Worm (Caenorhabditis elegans) whole organism, L3 larva: ENCODE results near the gene ZK666.11.

ENCODE experiments used
- ZK546.5 ChIP-seq: sonication (generic microtip); optimal IDR thresholded peaks from 2 replicates; lab custom pipeline; 2017; ENCODE audit warnings: missing biosample characterization, missing genetic modification characterization
- fkh-10 ChIP-seq: sonication (generic microtip); optimal IDR thresholded peaks from 2 replicates; lab custom pipeline; 2017; ENCODE audit warnings: missing biosample characterization, missing genetic modification reagents, missing genetic modification characterization
- jun-1 ChIP-seq: fragments of 150-350 bp; optimal IDR thresholded peaks from 2 replicates; lab custom pipeline; 2014; ENCODE audit warnings: missing biosample characterization, missing genetic modification reagents, missing genetic modification characterization
- skn-1 ChIP-seq: fragments of 150-350 bp; optimal IDR thresholded peaks from 2 replicates; lab custom pipeline; 2014; ENCODE audit warnings: missing biosample characterization, missing genetic modification characterization

DNA sequence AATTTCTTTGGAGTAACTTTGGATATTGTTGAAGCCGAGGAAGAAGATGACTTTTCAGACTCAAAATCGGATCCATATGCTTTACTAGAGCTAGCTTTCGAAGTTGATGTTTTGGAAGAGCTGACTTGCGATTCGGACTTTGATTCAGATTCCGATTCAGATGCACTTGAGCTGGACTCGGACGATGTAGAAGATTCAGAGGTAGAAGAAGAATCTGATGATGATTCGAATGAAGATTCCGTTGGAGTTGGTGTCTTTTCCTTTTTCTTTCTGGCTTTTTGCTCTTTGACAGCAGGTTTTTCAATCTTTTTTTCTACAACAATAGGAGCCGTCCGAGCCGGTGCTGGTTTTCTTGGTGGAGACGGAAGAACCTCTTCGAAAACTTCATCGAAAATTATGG is 25.6 kb downstream of the ZK666.11 start:
- TF ChIP-seq ZK546.5, result no peak
- TF ChIP-seq jun-1 (tag; lab: Kevin White, UChicago), result no peak
- TF ChIP-seq skn-1 (tag; lab: Kevin White, UChicago), result no peak
- TF ChIP-seq fkh-10, result no peak
